Fruit fly (Drosophila melanogaster) whole organism, embryonic: ENCODE data around the gene Vta1.

Source experiments
- Bgb ChIP-seq: fragments of 200-800 bp; sonication (Bioruptor generic); IDR thresholded peaks from 2 replicates; pipeline ENCODE4 v1.3.6; 2022; ENCODE audit warnings: missing biosample characterization, missing genetic modification characterization; ENCODE audit not compliant: partially characterized antibody
- CG10565 ChIP-seq: fragments of 200-800 bp; sonication (Bioruptor generic); optimal IDR thresholded peaks from 3 replicates; lab custom pipeline; 2016; ENCODE audit warnings: missing biosample characterization, mild to moderate bottlenecking, missing genetic modification characterization
- CG12659 ChIP-seq: fragments of 200-800 bp; sonication (Bioruptor generic); optimal IDR thresholded peaks from 3 replicates; lab custom pipeline; 2017; ENCODE audit warnings: mild to moderate bottlenecking, missing biosample characterization, missing genetic modification reagents, missing genetic modification characterization
- CG12769 ChIP-seq: fragments of 200-800 bp; sonication (Bioruptor generic); optimal IDR thresholded peaks from 2 replicates; lab custom pipeline; 2019; ENCODE audit warnings: missing biosample characterization, mild to moderate bottlenecking, missing genetic modification characterization, moderate library complexity
- CG13287 ChIP-seq: fragments of 200-800 bp; sonication (Bioruptor generic); IDR thresholded peaks from 2 replicates; pipeline ENCODE4 v1.3.6; 2022; ENCODE audit warnings: missing biosample characterization, missing genetic modification characterization; ENCODE audit not compliant: partially characterized antibody
- CG17361 ChIP-seq: fragments of 200-800 bp; sonication (Bioruptor generic); IDR thresholded peaks from 3 replicates; pipeline ENCODE4 v1.3.6; 2022; ENCODE audit warnings: missing biosample characterization, missing genetic modification characterization
- CG1832 ChIP-seq: fragments of 200-800 bp; sonication (Bioruptor generic); optimal IDR thresholded peaks from 2 replicates; lab custom pipeline; 2017; ENCODE audit warnings: missing biosample characterization, mild to moderate bottlenecking, missing genetic modification characterization, inconsistent platforms
- CG18764 ChIP-seq: fragments of 200-800 bp; sonication (Bioruptor generic); optimal IDR thresholded peaks from 3 replicates; lab custom pipeline; 2016; ENCODE audit warnings: missing biosample characterization, missing genetic modification characterization
- CG32532 ChIP-seq: fragments of 200-800 bp; sonication (Bioruptor generic); IDR thresholded peaks from 2 replicates; pipeline ENCODE4 v1.3.6; 2022; ENCODE audit warnings: missing biosample characterization, missing genetic modification characterization
- CG3281 ChIP-seq: fragments of 200-800 bp; sonication (Bioruptor generic); optimal IDR thresholded peaks from 3 replicates; lab custom pipeline; 2017; ENCODE audit warnings: missing biosample characterization, mild to moderate bottlenecking, missing genetic modification characterization
- CG4617 ChIP-seq: fragments of 200-800 bp; sonication (Bioruptor generic); optimal IDR thresholded peaks from 3 replicates; lab custom pipeline; 2016; ENCODE audit warnings: missing biosample characterization, missing genetic modification characterization, borderline replicate concordance
- CG6791 ChIP-seq: fragments of 200-800 bp; sonication (Bioruptor generic); IDR thresholded peaks from 3 replicates; pipeline ENCODE4 v1.3.6; 2022; ENCODE audit warnings: missing biosample characterization, missing genetic modification characterization; ENCODE audit not compliant: partially characterized antibody
- CG6813 ChIP-seq: fragments of 200-800 bp; sonication (Bioruptor generic); optimal IDR thresholded peaks from 2 replicates; lab custom pipeline; 2017; ENCODE audit warnings: missing biosample characterization, missing genetic modification characterization, mild to moderate bottlenecking, moderate library complexity, missing genetic modification reagents
- CG7556 ChIP-seq: fragments of 200-800 bp; sonication (Bioruptor generic); optimal IDR thresholded peaks from 2 replicates; lab custom pipeline; 2017; ENCODE audit warnings: missing biosample characterization, mild to moderate bottlenecking, missing genetic modification characterization
- CG8089 ChIP-seq: fragments of 200-800 bp; sonication (Bioruptor generic); optimal IDR thresholded peaks from 3 replicates; lab custom pipeline; 2016; ENCODE audit warnings: missing biosample characterization, missing genetic modification characterization
- Camta ChIP-seq: fragments of 200-800 bp; sonication (Bioruptor generic); optimal IDR thresholded peaks from 2 replicates; lab custom pipeline; 2016; ENCODE audit warnings: missing biosample characterization, missing genetic modification characterization
- HmgD ChIP-seq: fragments of 200-800 bp; sonication (Bioruptor generic); optimal IDR thresholded peaks from 3 replicates; lab custom pipeline; 2016; ENCODE audit warnings: missing biosample characterization, missing genetic modification characterization
- Kr ChIP-seq: fragments of 200-800 bp; sonication (Bioruptor generic); optimal IDR thresholded peaks from 2 replicates; lab custom pipeline; 2017; ENCODE audit warnings: missing biosample characterization, mild to moderate bottlenecking, missing genetic modification characterization
- Lim3 ChIP-seq: fragments of 200-800 bp; sonication (Bioruptor generic); IDR thresholded peaks from 2 replicates; pipeline ENCODE4 v1.3.6; 2022; ENCODE audit warnings: missing biosample characterization, missing genetic modification characterization
- MTF-1 ChIP-seq: fragments of 200-800 bp; sonication (Bioruptor generic); optimal IDR thresholded peaks from 2 replicates; lab custom pipeline; 2018; ENCODE audit warnings: missing biosample characterization, mild to moderate bottlenecking, missing genetic modification characterization, borderline replicate concordance
- Mrtf ChIP-seq: fragments of 200-800 bp; sonication (Bioruptor generic); IDR thresholded peaks from 3 replicates; pipeline ENCODE4 v1.3.6; 2022; ENCODE audit warnings: missing biosample characterization, missing genetic modification characterization
- Side ChIP-seq: fragments of 200-800 bp; sonication (Bioruptor generic); optimal IDR thresholded peaks from 2 replicates; lab custom pipeline; 2016; ENCODE audit warnings: missing biosample characterization, missing genetic modification characterization
- Tbp ChIP-seq: fragments of >200 bp; optimal IDR thresholded peaks from 2 replicates; lab custom pipeline; 2018; ENCODE audit warnings: missing biosample characterization, missing genetic modification characterization
- az2 ChIP-seq: fragments of 200-800 bp; sonication (Bioruptor generic); optimal IDR thresholded peaks from 3 replicates; lab custom pipeline; 2016; ENCODE audit warnings: missing biosample characterization, missing genetic modification characterization
- cas ChIP-seq: fragments of 200-800 bp; sonication (Bioruptor generic); IDR thresholded peaks from 2 replicates; pipeline ENCODE4 v1.3.6; 2022; ENCODE audit warnings: missing biosample characterization, missing genetic modification characterization
- ci ChIP-seq: fragments of 200-800 bp; sonication (Bioruptor generic); IDR thresholded peaks from 3 replicates; pipeline ENCODE4 v1.3.6; 2022; ENCODE audit warnings: missing biosample characterization, missing genetic modification characterization
- crp ChIP-seq, 2 experiments: fragments of 200-800 bp; sonication (Bioruptor generic); optimal IDR thresholded peaks; 2 replicates in 1 of 2; 3 replicates in 1 of 2; lab custom pipeline; 2017; ENCODE audit warnings: missing biosample characterization in 2 of 2, missing genetic modification characterization in 2 of 2, mild to moderate bottlenecking in 1 of 2, moderate library complexity in 1 of 2
- dati ChIP-seq: fragments of 200-800 bp; sonication (Bioruptor generic); IDR thresholded peaks from 2 replicates; pipeline ENCODE4 v1.3.6; 2022; ENCODE audit warnings: missing biosample characterization, missing genetic modification characterization
- ewg ChIP-seq: fragments of 200-800 bp; sonication (Bioruptor generic); optimal IDR thresholded peaks from 3 replicates; lab custom pipeline; 2017; ENCODE audit warnings: mild to moderate bottlenecking, missing biosample characterization, missing genetic modification reagents, missing genetic modification characterization
- fru ChIP-seq: fragments of >200 bp; optimal IDR thresholded peaks from 2 replicates; lab custom pipeline; 2017
- hbn ChIP-seq: fragments of 200-800 bp; sonication (Bioruptor generic); IDR thresholded peaks from 2 replicates; pipeline ENCODE4 v1.3.6; 2022; ENCODE audit warnings: missing biosample characterization, missing genetic modification characterization; ENCODE audit not compliant: partially characterized antibody
- jing ChIP-seq: fragments of 200-800 bp; sonication (Bioruptor generic); optimal IDR thresholded peaks from 2 replicates; lab custom pipeline; 2018; ENCODE audit warnings: missing biosample characterization, mild to moderate bottlenecking, missing genetic modification characterization
- lilli ChIP-seq: fragments of 200-800 bp; sonication (Bioruptor generic); optimal IDR thresholded peaks from 3 replicates; lab custom pipeline; 2016; ENCODE audit warnings: missing biosample characterization, missing genetic modification characterization
- peb ChIP-seq: fragments of 200-800 bp; sonication (Bioruptor generic); IDR thresholded peaks from 2 replicates; pipeline ENCODE4 v1.3.6; 2022; ENCODE audit warnings: missing biosample characterization, missing genetic modification characterization
- pfk ChIP-seq: fragments of 200-800 bp; sonication (Bioruptor generic); optimal IDR thresholded peaks from 2 replicates; lab custom pipeline; 2018; ENCODE audit warnings: missing biosample characterization, mild to moderate bottlenecking, missing genetic modification characterization, moderate library complexity
- slou ChIP-seq: fragments of 200-800 bp; sonication (Bioruptor generic); optimal IDR thresholded peaks from 3 replicates; lab custom pipeline; 2016; ENCODE audit warnings: missing biosample characterization, missing genetic modification characterization
- so ChIP-seq: fragments of 200-800 bp; sonication (Bioruptor generic); IDR thresholded peaks from 3 replicates; pipeline ENCODE4 v1.3.6; 2022; ENCODE audit warnings: missing biosample characterization, missing genetic modification characterization
- sob ChIP-seq: fragments of 200-800 bp; sonication (Bioruptor generic); IDR thresholded peaks from 2 replicates; pipeline ENCODE4 v1.3.6; 2022; ENCODE audit warnings: missing biosample characterization, missing genetic modification characterization
- stwl ChIP-seq: fragments of 200-800 bp; sonication (Bioruptor generic); optimal IDR thresholded peaks from 3 replicates; lab custom pipeline; 2018; ENCODE audit warnings: missing biosample characterization, mild to moderate bottlenecking, missing genetic modification characterization, moderate library complexity
- tgo ChIP-seq: fragments of 200-800 bp; sonication (Bioruptor generic); IDR thresholded peaks from 3 replicates; pipeline ENCODE4 v1.3.6; 2022; ENCODE audit warnings: missing biosample characterization, missing genetic modification characterization

Gene Vta1

dm6 chr3L:1629064-1629777 is 23.5 kb downstream of the Vta1 start, which contains the start of gene GC (continued):
- TF ChIP-seq tgo (no peak), dati (no peak), so (GFP tag; lab: Robert Waterston, UW) (no peak), lilli (GFP tag; lab: Kevin White, UChicago) (peak; percentile 49), jing (GFP tag; lab: Kevin White, UChicago) (no peak), Mrtf (GFP tag; lab: Robert Waterston, UW) (0 out of 3 replicates have a peak, but pooled peaks have one; percentile 21), Lim3 (GFP tag; lab: Robert Waterston, UW) (no peak), CG6791 (GFP tag; lab: Robert Waterston, UW) (no peak), ci (GFP tag; lab: Robert Waterston, UW) (peak; percentile 39; the same call in 1 of the 3 replicates), cas (GFP tag; lab: Robert Waterston, UW) (no peak), CG12769 (no peak), slou (GFP tag; lab: Kevin White, UChicago) (no peak), CG4617 (GFP tag; lab: Kevin White, UChicago) (no peak), sob (no peak), CG13287 (GFP tag; lab: Robert Waterston, UW) (no peak), hbn (GFP tag; lab: Robert Waterston, UW) (no peak), peb (no peak), stwl (no peak), crp (GFP tag; optimal IDR thresholded peaks at IDR 0.05; lab: Kevin White, UChicago) (no peak), CG6813 (GFP tag; lab: Kevin White, UChicago) (no peak), CG12659 (GFP tag; lab: Kevin White, UChicago) (peak; percentile 17), CG1832 (GFP tag; lab: Kevin White, UChicago) (no peak), Kr (GFP tag; lab: Kevin White, UChicago) (no peak), CG3281 (GFP tag; lab: Kevin White, UChicago) (no peak), fru (lab: Kevin White, UChicago) (no peak), MTF-1 (GFP tag; lab: Kevin White, UChicago) (no peak), Side (GFP tag; lab: Kevin White, UChicago) (no peak), CG10565 (GFP tag; lab: Kevin White, UChicago) (no peak), CG7556 (peak; percentile 13), Bgb (GFP tag; lab: Robert Waterston, UW) (peak; percentile 37; the same call in 1 of the 2 replicates), HmgD (GFP tag; lab: Kevin White, UChicago) (no peak), ewg (GFP tag; lab: Kevin White, UChicago) (peak; percentile 89), Tbp (GFP tag; lab: Kevin White, UChicago) (no peak), CG32532 (GFP tag; lab: Robert Waterston, UW) (no peak), CG8089 (GFP tag; lab: Kevin White, UChicago) (no peak), CG18764 (no peak), Camta (GFP tag; lab: Kevin White, UChicago) (no peak), pfk (GFP tag; lab: Kevin White, UChicago) (no peak), CG17361 (GFP tag; lab: Robert Waterston, UW) (no peak), az2 (GFP tag; lab: Kevin White, UChicago) (no peak)
